Worm (Caenorhabditis elegans): Measurements from ENCODE around the gene ZC196.5.
A peak's percentile ranks its signal among the peaks of the same experiment; 100 is the strongest.

Gene ZC196.5

DNA sequence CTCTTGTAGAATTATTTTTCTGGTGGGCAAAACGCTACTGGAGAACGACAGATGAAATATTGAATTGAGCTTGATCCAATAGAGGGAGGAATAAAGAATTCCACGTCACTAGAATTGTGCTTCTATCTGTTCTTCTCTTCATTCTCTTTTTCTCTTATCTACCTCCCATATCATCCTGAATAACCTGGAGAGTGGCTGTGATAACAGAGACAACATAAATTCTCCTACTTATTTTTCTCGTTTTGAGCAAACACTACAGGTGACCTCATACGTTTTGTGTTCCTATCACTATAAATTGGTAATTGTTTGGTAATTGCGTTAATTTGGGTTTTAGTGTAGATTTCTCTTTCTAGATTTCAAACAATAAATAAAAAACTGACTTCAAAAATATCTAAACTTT lies 52.0 kb downstream of the ZC196.5 start:
- TF ChIP-seq nhr-25 (tag; optimal IDR thresholded peaks at IDR 0.05; ENCODE audit: borderline replicate concordance, insufficient read depth) (no peak), daf-16 (GFP tag; optimal IDR thresholded peaks at IDR 0.05) (no peak), daf-16 (tag; optimal IDR thresholded peaks at IDR 0.05) (peak; percentile 35), D1046.2 (GFP tag; IDR thresholded peaks at IDR 0.05) (no peak), pqm-1 (tag; optimal IDR thresholded peaks at IDR 0.05) (peak; percentile 68), dmd-6 (GFP tag; IDR thresholded peaks at IDR 0.05) (0 out of 2 replicates have a peak, but pooled peaks have one; percentile 14), nhr-28 (tag; optimal IDR thresholded peaks at IDR 0.05) (peak; percentile 88), hlh-11 (tag; optimal IDR thresholded peaks at IDR 0.05) (peak; percentile 23), nhr-41 (GFP tag; IDR thresholded peaks at IDR 0.05) (no peak), dve-1 (tag; optimal IDR thresholded peaks at IDR 0.05; ENCODE audit: insufficient read depth) (peak; percentile 18)

DNA sequence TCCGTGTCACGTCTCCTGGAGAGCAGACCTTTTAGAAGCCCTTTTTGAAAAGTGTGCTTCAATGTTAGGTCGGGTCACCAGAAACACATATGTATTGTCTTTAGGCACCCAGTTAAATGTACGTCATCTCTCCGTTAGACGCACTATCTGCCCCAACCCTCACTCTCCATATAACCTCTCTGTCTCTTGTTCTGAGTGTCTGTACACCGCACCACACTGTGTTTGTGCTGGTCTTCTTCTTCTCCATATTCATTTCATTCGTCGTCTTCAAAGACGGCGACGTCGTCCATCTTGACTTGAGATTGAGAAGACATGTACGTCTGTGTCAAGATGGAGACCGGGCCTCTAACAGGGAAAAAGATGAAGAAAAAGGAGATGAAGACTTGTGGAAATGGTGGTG lies 52.9 kb downstream of the ZC196.5 start:
- TF ChIP-seq nhr-28 (tag; optimal IDR thresholded peaks at IDR 0.05), result no peak
- no peak for TF ChIP-seq lin-15B (tag; optimal IDR thresholded peaks at IDR 0.05)
- TF ChIP-seq unc-62 (GFP tag; optimal IDR thresholded peaks at IDR 0.05 in 1 of 2), result peak in 1 of 2 experiments; percentile 96
- TF ChIP-seq unc-62 (tag; optimal IDR thresholded peaks at IDR 0.05), result no peak
- no peak for TF ChIP-seq unc-130 (GFP tag; optimal IDR thresholded peaks at IDR 0.05)
- no peak for TF ChIP-seq fkh-10 (GFP tag; optimal IDR thresholded peaks at IDR 0.05)
- no peak for TF ChIP-seq Y105C5A.15 (GFP tag; IDR thresholded peaks at IDR 0.05)
- TF ChIP-seq Y75B8A.6 (GFP tag; IDR thresholded peaks at IDR 0.05), result no peak
- peak; percentile 64 for TF ChIP-seq aha-1 (tag)
- TF ChIP-seq daf-16 (GFP tag; optimal IDR thresholded peaks at IDR 0.05), result no peak
- no peak for TF ChIP-seq daf-16 (tag; optimal IDR thresholded peaks at IDR 0.05)
- TF ChIP-seq hmg-1.1 (GFP tag; IDR thresholded peaks at IDR 0.05), result no peak
- TF ChIP-seq mes-2 (tag; optimal IDR thresholded peaks at IDR 0.05; ENCODE audit: poor library complexity, severe bottlenecking), result peak; percentile 44
- no peak for TF ChIP-seq mdl-1 (tag; optimal IDR thresholded peaks at IDR 0.05)

All from whole organism, L4 larva.